Worm (Caenorhabditis elegans) whole organism, dauer: ENCODE data around the gene gst-17.
"Not testable (repeated sequence)": the region's sequence is repeated elsewhere in the genome, so short reads cannot be mapped to it uniquely, and the experiment has no call there.

Experiments used
- unc-62 ChIP-seq: sonication (generic microtip); optimal IDR thresholded peaks from 2 replicates; lab custom pipeline; 2017; ENCODE audit warnings: missing biosample characterization, missing genetic modification reagents, missing genetic modification characterization

gst-17 gene

DNA sequence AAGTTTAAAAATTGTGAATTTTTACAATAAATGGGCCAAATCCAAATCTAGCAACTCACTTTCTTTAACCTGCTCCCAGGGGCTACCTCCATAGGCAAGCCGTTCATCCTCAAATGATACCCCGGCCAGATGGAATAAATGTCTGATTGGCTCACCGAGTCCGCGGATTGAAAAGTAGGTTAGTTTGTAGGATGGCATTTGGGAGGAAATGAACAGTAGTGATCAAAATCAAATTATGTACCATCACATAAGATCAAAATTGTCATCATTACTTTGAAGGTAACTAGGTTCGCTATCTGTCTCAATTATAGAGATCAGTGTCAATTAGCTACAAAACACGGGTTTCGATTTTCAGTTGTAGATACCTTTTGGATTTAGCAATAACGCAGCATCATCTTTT, at the start of gene gst-17, which contains the start of gene gst-18:
TSS of gene gst-17 (minus strand) at position 101 of the 400 bp plus-strand sequence.
TSS of gene gst-18 (minus strand) at position 198 of the 400 bp plus-strand sequence.
- no peak for TF ChIP-seq unc-62 (GFP tag; lab: Kevin White, UChicago)

DNA sequence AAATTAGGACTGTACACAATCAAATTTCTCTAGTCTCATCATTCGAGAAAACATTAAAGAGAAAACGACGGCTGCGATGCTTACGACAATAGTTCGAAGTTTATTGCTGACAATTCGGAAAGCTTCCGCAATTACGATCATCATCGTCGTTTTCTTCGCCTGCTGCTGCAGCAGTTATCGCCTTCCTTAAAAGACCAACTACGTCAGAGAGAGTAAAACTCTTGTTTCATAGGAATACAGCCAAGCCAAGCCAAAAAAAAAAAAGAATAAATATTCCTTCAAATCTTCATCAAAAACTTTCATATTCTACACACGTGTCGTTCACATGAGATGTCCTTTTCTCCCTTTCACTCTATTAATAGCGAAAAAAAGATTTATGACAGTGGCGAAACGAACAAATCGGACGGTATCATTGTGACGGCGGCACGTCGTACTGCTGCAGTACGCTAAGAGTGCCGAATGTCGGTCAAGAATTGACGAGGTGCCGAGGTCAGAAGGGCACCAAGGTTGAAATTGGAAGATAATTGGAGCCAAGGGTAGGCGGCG, 49.3 kb upstream of the gst-17 start:
- TF ChIP-seq unc-62 (GFP tag; lab: Kevin White, UChicago) = no peak

DNA sequence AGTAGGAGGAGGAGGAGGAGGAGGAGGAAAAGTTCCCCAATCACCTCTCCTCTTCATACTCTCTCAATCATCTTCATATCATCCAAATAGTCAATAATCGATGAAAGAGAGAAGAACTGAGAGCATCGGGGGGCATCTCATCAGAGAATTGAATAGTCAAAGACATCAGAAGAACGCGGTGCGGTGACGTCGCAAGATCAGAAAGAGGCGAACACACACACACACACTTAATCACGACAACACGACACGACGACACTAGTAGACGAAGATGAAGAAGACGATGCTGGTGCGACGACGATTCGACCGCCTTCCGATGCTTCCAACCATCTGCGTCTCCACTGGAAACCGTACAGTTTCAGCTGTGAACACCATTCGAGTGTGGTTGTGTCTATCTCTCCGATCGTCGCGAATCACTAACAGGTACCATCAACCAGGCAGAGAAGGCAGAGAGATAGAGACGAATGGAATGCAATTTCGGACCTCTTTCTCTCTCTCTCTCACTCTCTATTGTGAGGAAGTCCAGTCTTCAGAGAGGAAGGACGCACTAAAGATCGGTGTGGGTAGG, 48.0 kb upstream of the gst-17 start:
- TF ChIP-seq unc-62 (GFP tag; lab: Kevin White, UChicago) = no peak

DNA sequence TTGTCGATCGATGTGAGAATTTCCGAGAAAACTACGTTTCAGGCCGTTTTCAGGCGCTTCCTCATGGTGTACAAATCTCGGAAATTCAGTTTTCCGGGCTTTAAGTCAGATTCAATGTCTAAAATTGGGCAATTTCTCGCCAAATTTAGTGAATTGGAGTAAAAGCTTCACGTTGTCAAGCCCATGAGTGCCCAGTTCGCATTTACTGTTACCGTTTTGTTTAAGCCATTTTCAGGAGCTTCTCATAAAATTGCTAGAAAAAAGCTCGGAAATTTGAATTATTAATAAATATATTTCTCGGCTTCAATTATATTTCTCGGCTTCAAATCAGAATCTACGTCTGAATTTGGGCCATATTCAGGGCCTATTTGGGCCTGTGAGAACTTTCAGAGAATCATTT, 47.3 kb upstream of the gst-17 start:
- no peak for TF ChIP-seq unc-62 (GFP tag; lab: Kevin White, UChicago)

ce11 chrII:13675212-13675611, 44.6 kb upstream of the gst-17 start:
- TF ChIP-seq unc-62 (GFP tag; lab: Kevin White, UChicago) = no peak

ce11 chrII:13673605-13674193, 43.1 kb upstream of the gst-17 start:
- no peak for TF ChIP-seq unc-62 (GFP tag; lab: Kevin White, UChicago)

DNA sequence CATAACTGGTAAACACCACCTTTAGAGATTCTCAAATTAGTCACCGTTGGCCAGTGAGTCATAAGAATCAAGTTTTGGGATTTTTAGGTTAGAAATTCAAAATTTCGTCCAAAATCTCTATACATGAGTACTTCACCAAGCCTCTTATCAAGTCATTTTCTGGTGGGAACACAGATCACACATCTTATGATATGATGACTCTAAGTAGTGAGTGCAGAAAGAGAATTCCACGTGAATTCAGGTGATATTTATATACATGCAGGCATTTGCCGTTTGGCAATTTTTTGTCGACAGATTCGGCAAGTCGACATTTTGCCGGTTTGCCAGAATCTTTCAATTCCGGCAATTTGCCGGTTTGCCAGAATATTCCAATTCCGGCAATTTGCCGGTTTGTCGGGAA, 41.5 kb upstream of the gst-17 start:
- no peak for TF ChIP-seq unc-62 (GFP tag; lab: Kevin White, UChicago)

DNA sequence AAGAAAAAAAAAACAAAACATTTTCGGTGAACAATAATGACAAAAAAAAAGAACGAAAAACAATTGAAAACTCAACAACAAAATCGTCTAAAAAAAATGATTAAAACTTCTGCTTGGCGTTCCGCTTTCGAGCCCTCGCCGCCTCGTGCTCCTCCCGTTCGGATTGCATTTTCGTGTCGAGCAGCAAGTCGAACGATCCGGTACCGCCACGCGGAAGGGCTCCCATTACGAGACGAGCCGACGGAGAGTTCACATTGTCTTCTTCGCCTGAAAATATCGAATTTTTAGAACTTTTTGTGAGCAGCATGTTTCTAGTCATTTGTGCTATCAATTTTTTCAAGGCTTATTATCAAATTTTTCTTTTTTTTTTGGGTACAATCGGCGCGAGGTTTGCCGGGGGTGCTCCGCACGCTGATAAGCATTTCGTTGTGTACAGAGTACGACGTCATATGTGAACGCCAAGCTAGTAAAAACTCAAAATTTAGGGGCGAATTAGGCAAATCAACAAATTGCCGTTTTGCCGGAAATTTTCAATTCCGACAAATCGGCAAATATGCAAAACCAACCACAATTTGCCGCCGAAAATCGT, 40.2 kb upstream of the gst-17 start:
- no peak for TF ChIP-seq unc-62 (GFP tag; lab: Kevin White, UChicago)

- no peak for TF ChIP-seq unc-62 (GFP tag; lab: Kevin White, UChicago)
These were observed 38.4 kb upstream of the gst-17 start, which contains the start of gene C31C9.7 for ce11 chrII:13668844-13669441. Gene C31C9.7, plus strand, starts transcription at chrII:13669104.

ce11 chrII:13664993-13665680, 34.5 kb upstream of the gst-17 start:
- no peak for TF ChIP-seq unc-62 (GFP tag; lab: Kevin White, UChicago)

ce11 chrII:13664416-13664815, 33.8 kb upstream of the gst-17 start:
- TF ChIP-seq unc-62 (GFP tag; lab: Kevin White, UChicago) = no peak

ce11 chrII:13661990-13662389, 31.4 kb upstream of the gst-17 start, which contains the start of gene C31C9.6:
Gene C31C9.6, minus strand, starts transcription at chrII:13662090.
- not testable (repeated sequence) for TF ChIP-seq unc-62 (GFP tag; lab: Kevin White, UChicago)

ce11 chrII:13654723-13655122, 24.1 kb upstream of the gst-17 start, which contains the start of gene C31C9.9:
Gene C31C9.9, plus strand, starts transcription at chrII:13655023.
- TF ChIP-seq unc-62 (GFP tag; lab: Kevin White, UChicago) = not testable (repeated sequence)

DNA sequence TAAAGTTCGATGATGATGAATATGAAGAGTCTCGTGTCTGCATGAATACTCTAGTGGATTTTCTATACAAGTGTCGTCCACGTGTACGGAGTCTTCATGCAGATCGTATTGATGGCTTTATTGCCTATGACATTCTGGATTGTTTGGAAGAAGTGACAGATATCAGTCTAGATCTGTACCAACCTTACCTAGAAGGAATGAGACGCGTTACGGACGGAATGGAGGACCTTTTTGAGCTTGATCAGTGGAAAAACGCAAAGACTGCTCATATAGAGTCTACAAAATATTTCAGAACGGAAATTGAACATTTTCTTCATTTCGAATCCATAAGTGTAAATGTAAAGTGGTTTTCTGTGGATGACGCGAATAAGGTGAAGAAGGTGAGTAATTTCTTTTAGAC, 17.6 kb upstream of the gst-17 start, which contains the start of gene fbxa-169:
TSS of gene fbxa-169 (plus strand) at position 301 of the 400 bp plus-strand sequence.
- no peak for TF ChIP-seq unc-62 (GFP tag; lab: Kevin White, UChicago)

DNA sequence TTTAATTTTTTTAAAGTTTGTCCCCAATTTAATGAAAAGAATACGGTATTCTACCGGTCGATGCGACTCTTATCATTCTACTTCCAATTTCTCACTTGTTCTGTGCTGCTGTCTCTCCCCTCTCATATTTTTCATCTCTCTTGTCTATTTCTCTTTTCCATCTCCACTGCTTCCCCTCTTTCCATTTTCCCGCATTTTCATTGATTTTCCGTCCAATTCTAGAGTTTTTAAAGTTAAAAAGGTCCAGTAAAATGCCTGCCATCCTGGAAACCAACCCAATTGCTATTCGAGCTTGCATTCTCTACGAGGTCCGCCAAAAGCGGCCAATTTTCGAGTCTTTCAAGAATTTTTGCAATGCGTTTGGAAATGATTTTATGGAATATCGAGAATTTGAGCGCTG, 10.7 kb upstream of the gst-17 start, which contains the start of gene fbxa-167:
TSS of gene fbxa-167 (plus strand) at position 179 of the 400 bp plus-strand sequence.
- TF ChIP-seq unc-62 (GFP tag; lab: Kevin White, UChicago) = no peak
